Worm (Caenorhabditis elegans) whole organism, late embryonic: ENCODE measurements around the gene dod-17.

Experiments used
- ceh-31 ChIP-seq: sonication (generic microtip); optimal IDR thresholded peaks from 2 replicates; lab custom pipeline; 2016; ENCODE audit warnings: missing genetic modification characterization, missing compliant biosample characterization
- lim-6 ChIP-seq: sonication (generic microtip); optimal IDR thresholded peaks from 2 replicates; lab custom pipeline; 2016; ENCODE audit warnings: missing genetic modification characterization, missing compliant biosample characterization
- zip-5 ChIP-seq: sonication (generic microtip); optimal IDR thresholded peaks from 2 replicates; lab custom pipeline; 2016; ENCODE audit warnings: missing genetic modification characterization, missing compliant biosample characterization

ce11 chrIV:12972780-12973179 is 3.3 kb upstream of the dod-17 start:
- TF ChIP-seq ceh-31, result no peak
- no peak for TF ChIP-seq lim-6 (tag; lab: Kevin White, UChicago)
- no peak for TF ChIP-seq zip-5 (tag; lab: Kevin White, UChicago)
